Worm (Caenorhabditis elegans) whole organism, L2 larva: Measurements from ENCODE around the gene W06G6.15.

Source experiments
- ama-1 ChIP-seq: fragments of 150-350 bp; optimal IDR thresholded peaks from 2 replicates; lab custom pipeline; 2018; ENCODE audit warnings: inconsistent platforms
- ceh-82 ChIP-seq: fragments of 150-350 bp; optimal IDR thresholded peaks from 2 replicates; lab custom pipeline; 2014; ENCODE audit warnings: missing biosample characterization, missing genetic modification characterization
- fos-1 ChIP-seq: fragments of 150-350 bp; optimal IDR thresholded peaks from 2 replicates; lab custom pipeline; 2014; ENCODE audit warnings: missing biosample characterization, missing genetic modification characterization
- mdl-1 ChIP-seq, 2 experiments: fragments of 150-350 bp in 1 of 2; sonication (generic microtip) in 1 of 2; optimal IDR thresholded peaks; 2 replicates each; lab custom pipeline; 2017; ENCODE audit warnings: missing biosample characterization in 2 of 2, missing genetic modification characterization in 2 of 2
- nhr-10 ChIP-seq: sonication (generic microtip); optimal IDR thresholded peaks from 2 replicates; lab custom pipeline; 2017; ENCODE audit warnings: missing biosample characterization, missing genetic modification characterization
- nhr-25 ChIP-seq: fragments of 150-350 bp; sonication (generic microtip); optimal IDR thresholded peaks from 3 replicates; lab custom pipeline; 2014; ENCODE audit warnings: missing biosample characterization, missing genetic modification characterization
- skn-1 ChIP-seq: sonication (generic microtip); optimal IDR thresholded peaks from 2 replicates; lab custom pipeline; 2017; ENCODE audit warnings: missing biosample characterization, missing genetic modification characterization
- unc-39 ChIP-seq: fragments of 150-350 bp; optimal IDR thresholded peaks from 2 replicates; lab custom pipeline; 2014; ENCODE audit warnings: missing biosample characterization, missing genetic modification characterization
- unc-55 ChIP-seq: fragments of 150-350 bp; sonication (generic microtip); optimal IDR thresholded peaks from 3 replicates; lab custom pipeline; 2014; ENCODE audit warnings: missing biosample characterization, missing genetic modification reagents, missing genetic modification characterization
- unc-62 ChIP-seq: fragments of 150-350 bp; optimal IDR thresholded peaks from 2 replicates; lab custom pipeline; 2014; ENCODE audit warnings: missing biosample characterization, missing genetic modification reagents, missing genetic modification characterization

ce11 chrV:16643558-16643957 lies 10.8 kb upstream of the W06G6.15 start, which contains the start of gene srw-77:
- TF ChIP-seq skn-1 (tag; lab: Kevin White, UChicago) (no peak), nhr-25 (tag; lab: Kevin White, UChicago) (no peak), unc-55 (GFP tag; lab: Kevin White, UChicago) (no peak), fos-1 (no peak), mdl-1 (tag; optimal IDR thresholded peaks at IDR 0.05; lab: Kevin White, UChicago) (no peak), unc-39 (tag; lab: Kevin White, UChicago) (no peak), unc-62 (no peak), ama-1 (lab: Kevin White, UChicago) (no peak), ceh-82 (tag; lab: Kevin White, UChicago) (no peak), nhr-10 (tag; lab: Kevin White, UChicago) (no peak)
